Worm (Caenorhabditis elegans): Measurements from ENCODE around the gene F53A3.7.

F53A3.7 gene

ce11 chrIII:1938712-1939624 is 12.4 kb upstream of the F53A3.7 start:
- no peak for TF ChIP-seq ceh-83 (GFP tag; optimal IDR thresholded peaks at IDR 0.05)
- TF ChIP-seq drap-1 (GFP tag; optimal IDR thresholded peaks at IDR 0.05), result no peak
- TF ChIP-seq lsy-2 (tag; optimal IDR thresholded peaks at IDR 0.05), result peak; percentile 66
- TF ChIP-seq nhr-76 (tag; optimal IDR thresholded peaks at IDR 0.05), result no peak
- no peak for TF ChIP-seq nhr-237 (tag; optimal IDR thresholded peaks at IDR 0.05)

ce11 chrIII:1939625-1939988 is 11.7 kb upstream of the F53A3.7 start:
- TF ChIP-seq lsy-2 (tag; optimal IDR thresholded peaks at IDR 0.05) (peak; percentile 53), nhr-76 (tag; optimal IDR thresholded peaks at IDR 0.05) (no peak), unc-39 (tag; optimal IDR thresholded peaks at IDR 0.05) (no peak), ham-2 (GFP tag; optimal IDR thresholded peaks at IDR 0.05) (no peak)

DNA sequence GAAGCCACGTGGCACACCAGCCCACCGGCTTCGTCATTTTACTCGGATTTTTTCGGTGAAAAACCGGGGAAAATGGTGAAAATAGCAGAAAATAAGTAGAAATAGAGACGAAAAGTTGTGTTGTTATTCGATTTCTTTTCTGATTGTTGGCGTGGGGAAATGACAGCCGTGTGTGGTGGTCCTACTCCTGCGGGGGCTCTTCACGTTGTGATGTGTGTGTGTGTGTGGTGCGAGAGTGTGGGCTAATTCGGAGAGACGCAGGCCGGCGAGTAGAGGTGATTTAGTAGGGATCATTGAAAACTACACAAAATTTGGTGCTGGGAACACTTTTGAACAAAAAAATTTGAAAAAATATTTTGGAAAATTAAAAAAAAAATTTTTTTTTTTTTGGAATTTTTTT is 7.8 kb upstream of the F53A3.7 start, which contains the start of gene F53A3.1:
F53A3.1 (minus strand) TSS at position 150 of the 400 bp plus-strand sequence.
- TF ChIP-seq ztf-11 (tag; optimal IDR thresholded peaks at IDR 0.05) (no peak), mab-5 (tag; optimal IDR thresholded peaks at IDR 0.05) (no peak), elt-3 (tag; optimal IDR thresholded peaks at IDR 0.05) (no peak), bed-3 (GFP tag; optimal IDR thresholded peaks at IDR 0.05) (no peak), unc-120 (tag; optimal IDR thresholded peaks at IDR 0.05; ENCODE audit: poor library complexity, severe bottlenecking) (peak; percentile 53), nhr-237 (tag; optimal IDR thresholded peaks at IDR 0.05) (no peak), nhr-2 (tag; optimal IDR thresholded peaks at IDR 0.05) (no peak), nhr-12 (tag; optimal IDR thresholded peaks at IDR 0.05) (no peak), hlh-1 (tag; optimal IDR thresholded peaks at IDR 0.05) (peak; percentile 65), sptf-1 (tag; optimal IDR thresholded peaks at IDR 0.05) (no peak), ces-1 (GFP tag; optimal IDR thresholded peaks at IDR 0.05) (no peak), cnd-1 (tag; optimal IDR thresholded peaks at IDR 0.05) (no peak)

ce11 chrIII:1947851-1948250 is 3.5 kb upstream of the F53A3.7 start:
- TF ChIP-seq ces-1 (GFP tag; optimal IDR thresholded peaks at IDR 0.05) (no peak), bed-3 (GFP tag; optimal IDR thresholded peaks at IDR 0.05) (no peak), zip-8 (tag; optimal IDR thresholded peaks at IDR 0.05) (no peak), mep-1 (tag; optimal IDR thresholded peaks at IDR 0.05) (no peak), elt-3 (tag; optimal IDR thresholded peaks at IDR 0.05) (no peak)

DNA sequence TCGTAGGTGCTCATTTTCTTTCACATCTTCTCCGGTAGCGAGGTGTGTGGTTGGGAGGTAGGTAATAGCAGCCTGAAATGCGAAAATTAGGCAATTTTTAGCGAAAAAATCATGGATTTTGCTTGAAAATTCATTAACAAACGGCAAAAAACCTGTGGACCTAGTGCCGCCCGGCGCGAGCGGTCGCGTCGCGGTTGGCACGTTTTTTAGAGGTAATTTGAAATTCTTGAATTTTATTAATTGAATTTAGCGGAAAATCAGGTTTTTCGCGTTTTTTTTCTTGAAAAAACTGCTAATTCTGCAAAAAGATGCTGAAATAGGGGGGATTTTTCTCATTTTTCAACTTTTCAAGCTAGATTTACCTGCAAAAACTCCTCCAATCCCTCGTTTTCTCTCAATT is 2.0 kb upstream of the F53A3.7 start:
- no peak for TF ChIP-seq pha-4 (tag; optimal IDR thresholded peaks at IDR 0.05)
- TF ChIP-seq sem-2 (GFP tag; optimal IDR thresholded peaks at IDR 0.05), result no peak
- no peak for TF ChIP-seq mab-5 (tag; optimal IDR thresholded peaks at IDR 0.05)
- no peak for TF ChIP-seq elt-3 (tag; optimal IDR thresholded peaks at IDR 0.05)

- TF ChIP-seq nhr-2 (tag; optimal IDR thresholded peaks at IDR 0.05), result peak; percentile 23
- no peak for TF ChIP-seq unc-39 (tag; optimal IDR thresholded peaks at IDR 0.05)
- TF ChIP-seq drap-1 (GFP tag; optimal IDR thresholded peaks at IDR 0.05), result peak; percentile 16
- peak; percentile 85 for TF ChIP-seq ces-1 (GFP tag; optimal IDR thresholded peaks at IDR 0.05)
- TF ChIP-seq mab-5 (tag; optimal IDR thresholded peaks at IDR 0.05), result peak; percentile 49
- peak; percentile 52 for TF ChIP-seq ceh-83 (GFP tag; optimal IDR thresholded peaks at IDR 0.05)
- TF ChIP-seq lin-13 (tag; optimal IDR thresholded peaks at IDR 0.05), result peak; percentile 97
- peak; percentile 23 for TF ChIP-seq cnd-1 (tag; optimal IDR thresholded peaks at IDR 0.05)
- no peak for TF ChIP-seq unc-120 (tag; optimal IDR thresholded peaks at IDR 0.05; ENCODE audit: poor library complexity, severe bottlenecking)
- no peak for TF ChIP-seq ztf-11 (tag; optimal IDR thresholded peaks at IDR 0.05)
- peak; percentile 90 for TF ChIP-seq lsy-2 (tag; optimal IDR thresholded peaks at IDR 0.05)
- TF ChIP-seq blmp-1 (tag; optimal IDR thresholded peaks at IDR 0.05), result no peak
- no peak for TF ChIP-seq ceh-43 (GFP tag; optimal IDR thresholded peaks at IDR 0.05)
- TF ChIP-seq nhr-237 (tag; optimal IDR thresholded peaks at IDR 0.05), result peak; percentile 90
- TF ChIP-seq unc-62 (GFP tag; optimal IDR thresholded peaks at IDR 0.05), result peak; percentile 53
- TF ChIP-seq M03D4.4 (tag; optimal IDR thresholded peaks at IDR 0.05), result peak; percentile 33
- peak; percentile 19 for TF ChIP-seq elt-3 (tag; optimal IDR thresholded peaks at IDR 0.05)
- TF ChIP-seq nhr-76 (tag; optimal IDR thresholded peaks at IDR 0.05), result no peak
- no peak for TF ChIP-seq sem-2 (GFP tag; optimal IDR thresholded peaks at IDR 0.05)
- TF ChIP-seq bed-3 (GFP tag; optimal IDR thresholded peaks at IDR 0.05), result no peak
- TF ChIP-seq pha-4 (tag; optimal IDR thresholded peaks at IDR 0.05), result peak; percentile 94
- TF ChIP-seq sptf-1 (tag; optimal IDR thresholded peaks at IDR 0.05), result peak; percentile 75
- peak; percentile 81 for TF ChIP-seq ceh-39 (tag; optimal IDR thresholded peaks at IDR 0.05)
- peak; percentile 77 for TF ChIP-seq hlh-1 (tag; optimal IDR thresholded peaks at IDR 0.05)
- TF ChIP-seq snpc-4 (tag; optimal IDR thresholded peaks at IDR 0.05), result no peak
- peak; percentile 98 for TF ChIP-seq mep-1 (tag; optimal IDR thresholded peaks at IDR 0.05)
Measured at ce11 chrIII:1950236-1950635, 1.1 kb upstream of the F53A3.7 start, which contains the start of the genes polh-1 and rps-22. TSS of gene polh-1 (minus strand) at chrIII:1950269. TSS of gene rps-22 (plus strand) at chrIII:1950535.

Data from whole organism, mixed stage, embryonic.